Worm (Caenorhabditis elegans): Measurements from ENCODE around the gene T08G3.11.

- TF ChIP-seq scrt-1 (GFP tag; IDR thresholded peaks at IDR 0.05) (no peak), hnd-1 (tag; optimal IDR thresholded peaks at IDR 0.05) (no peak), hmbx-1 (tag; optimal IDR thresholded peaks at IDR 0.05) (no peak), ceh-36 (tag; optimal IDR thresholded peaks at IDR 0.05) (no peak), pes-1 (GFP tag; IDR thresholded peaks at IDR 0.05) (no peak), hmg-4 (GFP tag; optimal IDR thresholded peaks at IDR 0.05) (no peak), B0310.2 (tag; optimal IDR thresholded peaks at IDR 0.05) (no peak)
These were observed 18.3 kb downstream of the T08G3.11 start, which contains the start of gene srh-142 for ce11 chrV:16460866-16461265.
